Worm (Caenorhabditis elegans) whole organism, L2 larva: ENCODE measurements around the gene M04B2.2.

Experiments used
- C34F6.9 ChIP-seq: fragments of 150-350 bp; optimal IDR thresholded peaks from 2 replicates; lab custom pipeline; 2014; ENCODE audit warnings: missing biosample characterization, missing genetic modification characterization
- F13H6.1 ChIP-seq: sonication (generic microtip); optimal IDR thresholded peaks from 2 replicates; lab custom pipeline; 2016; ENCODE audit warnings: missing genetic modification characterization, missing compliant biosample characterization
- Y55F3AM.14 ChIP-seq: fragments of 200-800 bp; sonication (Bioruptor generic); optimal IDR thresholded peaks from 2 replicates; lab custom pipeline; 2018; ENCODE audit warnings: mild to moderate bottlenecking, missing genetic modification characterization, missing compliant biosample characterization
- ZK546.5 ChIP-seq: sonication (generic microtip); optimal IDR thresholded peaks from 2 replicates; lab custom pipeline; 2017; ENCODE audit warnings: missing biosample characterization, missing genetic modification characterization
- aly-2 ChIP-seq: fragments of 150-350 bp; optimal IDR thresholded peaks from 2 replicates; lab custom pipeline; 2014; ENCODE audit warnings: missing biosample characterization, missing genetic modification characterization
- ama-1 ChIP-seq: fragments of 150-350 bp; optimal IDR thresholded peaks from 2 replicates; lab custom pipeline; 2018; ENCODE audit warnings: inconsistent platforms
- ceh-16 ChIP-seq: fragments of 150-350 bp; optimal IDR thresholded peaks from 2 replicates; lab custom pipeline; 2014; ENCODE audit warnings: missing biosample characterization, missing genetic modification characterization
- ceh-82 ChIP-seq: fragments of 150-350 bp; optimal IDR thresholded peaks from 2 replicates; lab custom pipeline; 2014; ENCODE audit warnings: missing biosample characterization, missing genetic modification characterization
- crh-2 ChIP-seq: sonication (generic microtip); optimal IDR thresholded peaks from 2 replicates; lab custom pipeline; 2017; ENCODE audit warnings: missing biosample characterization, missing genetic modification characterization
- dmd-4 ChIP-seq: sonication (generic microtip); optimal IDR thresholded peaks from 2 replicates; lab custom pipeline; 2017; ENCODE audit warnings: missing biosample characterization, missing genetic modification characterization
- egl-27 ChIP-seq: sonication (generic microtip); optimal IDR thresholded peaks from 3 replicates; lab custom pipeline; 2017; ENCODE audit warnings: missing biosample characterization, missing genetic modification reagents, missing genetic modification characterization
- elt-3 ChIP-seq: sonication (generic microtip); optimal IDR thresholded peaks from 2 replicates; lab custom pipeline; 2017; ENCODE audit warnings: missing biosample characterization, missing genetic modification characterization
- fos-1 ChIP-seq: fragments of 150-350 bp; optimal IDR thresholded peaks from 2 replicates; lab custom pipeline; 2014; ENCODE audit warnings: missing biosample characterization, missing genetic modification characterization
- gmeb-1 ChIP-seq: fragments of 150-350 bp; optimal IDR thresholded peaks from 2 replicates; lab custom pipeline; 2014; ENCODE audit warnings: missing biosample characterization, missing genetic modification characterization
- lin-11 ChIP-seq: fragments of 150-350 bp; sonication (generic microtip); optimal IDR thresholded peaks from 2 replicates; lab custom pipeline; 2014; ENCODE audit warnings: missing biosample characterization, missing genetic modification characterization, inconsistent platforms, mixed read lengths
- lin-13 ChIP-seq: fragments of 150-350 bp; optimal IDR thresholded peaks from 2 replicates; lab custom pipeline; 2014; ENCODE audit warnings: missing biosample characterization, missing genetic modification reagents, missing genetic modification characterization
- lsy-2 ChIP-seq, 2 experiments: fragments of 150-350 bp in 1 of 2; sonication (generic microtip) in 1 of 2; optimal IDR thresholded peaks; 2 replicates each; lab custom pipeline; 2014 to 2017; ENCODE audit warnings: missing biosample characterization in 2 of 2, missing genetic modification characterization in 2 of 2
- mab-5 ChIP-seq: fragments of 150-350 bp; optimal IDR thresholded peaks from 2 replicates; lab custom pipeline; 2014; ENCODE audit warnings: missing biosample characterization, missing genetic modification characterization
- nhr-10 ChIP-seq: sonication (generic microtip); optimal IDR thresholded peaks from 2 replicates; lab custom pipeline; 2017; ENCODE audit warnings: missing biosample characterization, missing genetic modification characterization
- nhr-11 ChIP-seq: fragments of 150-350 bp; optimal IDR thresholded peaks from 2 replicates; lab custom pipeline; 2014; ENCODE audit warnings: missing biosample characterization, missing genetic modification characterization
- nhr-129 ChIP-seq: fragments of 150-350 bp; optimal IDR thresholded peaks from 2 replicates; lab custom pipeline; 2014; ENCODE audit warnings: missing biosample characterization, missing genetic modification characterization
- nhr-21 ChIP-seq: fragments of 150-350 bp; optimal IDR thresholded peaks from 2 replicates; lab custom pipeline; 2014; ENCODE audit warnings: missing biosample characterization, missing genetic modification characterization
- nhr-23 ChIP-seq: fragments of 150-350 bp; optimal IDR thresholded peaks from 2 replicates; lab custom pipeline; 2014; ENCODE audit warnings: missing biosample characterization, missing genetic modification reagents, missing genetic modification characterization
- nhr-25 ChIP-seq: fragments of 150-350 bp; sonication (generic microtip); optimal IDR thresholded peaks from 3 replicates; lab custom pipeline; 2014; ENCODE audit warnings: missing biosample characterization, missing genetic modification characterization
- nhr-6 ChIP-seq: fragments of 150-350 bp; optimal IDR thresholded peaks from 2 replicates; lab custom pipeline; 2014; ENCODE audit warnings: missing biosample characterization, missing genetic modification characterization
- peb-1 ChIP-seq: fragments of 150-350 bp; optimal IDR thresholded peaks from 2 replicates; lab custom pipeline; 2014; ENCODE audit warnings: missing biosample characterization, missing genetic modification characterization
- sem-4 ChIP-seq: fragments of 150-350 bp; optimal IDR thresholded peaks from 2 replicates; lab custom pipeline; 2014; ENCODE audit warnings: missing biosample characterization, missing genetic modification reagents, missing genetic modification characterization
- skn-1 ChIP-seq: sonication (generic microtip); optimal IDR thresholded peaks from 2 replicates; lab custom pipeline; 2017; ENCODE audit warnings: missing biosample characterization, missing genetic modification characterization
- sma-3 ChIP-seq: sonication (generic microtip); optimal IDR thresholded peaks from 2 replicates; lab custom pipeline; 2016; ENCODE audit warnings: missing genetic modification reagents, missing genetic modification characterization, missing compliant biosample characterization
- sma-9 ChIP-seq, 2 experiments: fragments of 150-350 bp in 1 of 2; sonication (generic microtip) in 1 of 2; optimal IDR thresholded peaks; 2 replicates each; lab custom pipeline; 2014 to 2016; ENCODE audit warnings: missing genetic modification characterization in 2 of 2, mild to moderate bottlenecking in 1 of 2, missing biosample characterization in 1 of 2, missing compliant biosample characterization in 1 of 2, missing genetic modification reagents in 1 of 2, moderate library complexity in 1 of 2
- snpc-4 ChIP-seq: fragments of 150-350 bp; optimal IDR thresholded peaks from 2 replicates; lab custom pipeline; 2014; ENCODE audit warnings: missing biosample characterization, missing genetic modification characterization
- unc-55 ChIP-seq: fragments of 150-350 bp; sonication (generic microtip); optimal IDR thresholded peaks from 3 replicates; lab custom pipeline; 2014; ENCODE audit warnings: missing biosample characterization, missing genetic modification reagents, missing genetic modification characterization
- unc-62 ChIP-seq: fragments of 150-350 bp; optimal IDR thresholded peaks from 2 replicates; lab custom pipeline; 2014; ENCODE audit warnings: missing biosample characterization, missing genetic modification reagents, missing genetic modification characterization
- zag-1 ChIP-seq: fragments of 150-350 bp; optimal IDR thresholded peaks from 2 replicates; lab custom pipeline; 2014; ENCODE audit warnings: missing biosample characterization, missing genetic modification characterization
- ztf-1 ChIP-seq: fragments of 200-800 bp; sonication (Bioruptor generic); conservative IDR thresholded peaks from 2 replicates; pipeline ENCODE4 v1.3.6; 2022; ENCODE audit warnings: missing genetic modification characterization, missing compliant biosample characterization
- ztf-11 ChIP-seq: sonication (generic microtip); optimal IDR thresholded peaks from 2 replicates; lab custom pipeline; 2017; ENCODE audit warnings: missing biosample characterization, missing genetic modification characterization
- ztf-4 ChIP-seq: fragments of 150-350 bp; optimal IDR thresholded peaks from 2 replicates; lab custom pipeline; 2014; ENCODE audit warnings: missing biosample characterization, missing genetic modification characterization

The M04B2.2 gene

ce11 chrIV:11527752-11528151 is at the start of gene M04B2.2:
Gene M04B2.2 (plus strand): TSS chrIV:11528052.
- no peak for TF ChIP-seq zag-1
- peak; percentile 8 for TF ChIP-seq unc-55
- TF ChIP-seq ama-1 (lab: Kevin White, UChicago): peak; percentile 42
- peak in 1 of 2 experiments; percentile 7 for TF ChIP-seq lsy-2 (tag; optimal IDR thresholded peaks at IDR 0.05; lab: Kevin White, UChicago)
- TF ChIP-seq nhr-11 (tag; lab: Kevin White, UChicago): no peak

ce11 chrIV:11479095-11479494 is 48.8 kb upstream of the M04B2.2 start, which contains the start of gene catp-8:
Gene catp-8 (minus strand): TSS chrIV:11479251.
- TF ChIP-seq ztf-4 (tag; lab: Kevin White, UChicago) (peak; percentile 8), nhr-10 (tag; lab: Kevin White, UChicago) (no peak), C34F6.9 (tag; lab: Kevin White, UChicago) (no peak), ama-1 (lab: Kevin White, UChicago) (peak; percentile 57)

- TF ChIP-seq aly-2 (tag; lab: Kevin White, UChicago) (no peak), nhr-10 (tag; lab: Kevin White, UChicago) (no peak), elt-3 (tag; lab: Kevin White, UChicago) (no peak), mab-5 (tag; lab: Kevin White, UChicago) (no peak), unc-55 (peak; percentile 71), nhr-21 (peak; percentile 7), ceh-16 (tag; lab: Kevin White, UChicago) (no peak), unc-62 (GFP tag; lab: Kevin White, UChicago) (no peak), nhr-25 (tag; lab: Kevin White, UChicago) (peak; percentile 39), ztf-1 (GFP tag; lab: Robert Waterston, UW) (no peak), lin-11 (tag; lab: Kevin White, UChicago) (no peak), sma-3 (GFP tag; lab: Kevin White, UChicago) (peak; percentile 56), lsy-2 (tag; optimal IDR thresholded peaks at IDR 0.05; lab: Kevin White, UChicago) (peak; percentile 59 to 80), fos-1 (tag; lab: Kevin White, UChicago) (peak; percentile 56), gmeb-1 (tag; lab: Kevin White, UChicago) (peak; percentile 76), snpc-4 (no peak), lin-13 (GFP tag; lab: Kevin White, UChicago) (peak; percentile 47), nhr-129 (peak; percentile 65), ama-1 (lab: Kevin White, UChicago) (peak; percentile 67), C34F6.9 (tag; lab: Kevin White, UChicago) (peak; percentile 94), crh-2 (peak; percentile 82), peb-1 (no peak), sma-9 (GFP tag; optimal IDR thresholded peaks at IDR 0.05; lab: Kevin White, UChicago) (peak; percentile 35), sma-9 (tag; optimal IDR thresholded peaks at IDR 0.05; lab: Kevin White, UChicago) (no peak), ZK546.5 (tag; lab: Kevin White, UChicago) (no peak), ceh-82 (no peak), dmd-4 (tag; lab: Kevin White, UChicago) (no peak), skn-1 (tag; lab: Kevin White, UChicago) (peak; percentile 12), F13H6.1 (tag; lab: Kevin White, UChicago) (peak; percentile 23), sem-4 (tag; lab: Kevin White, UChicago) (peak; percentile 20), egl-27 (tag; lab: Kevin White, UChicago) (no peak), zag-1 (no peak), nhr-11 (tag; lab: Kevin White, UChicago) (no peak), Y55F3AM.14 (no peak), nhr-6 (tag; lab: Kevin White, UChicago) (no peak), nhr-23 (tag; lab: Kevin White, UChicago) (no peak), ztf-11 (tag; lab: Kevin White, UChicago) (no peak), ztf-4 (tag; lab: Kevin White, UChicago) (peak; percentile 48)
- TF ChIP-seq, all 48 proteins: peak for 17
Measured at ce11 chrIV:11480027-11480896, 47.6 kb upstream of the M04B2.2 start, which contains the start of the genes mbf-1 and nse-4. Gene mbf-1 (minus strand): TSS chrIV:11480369. Gene nse-4 (plus strand): TSS chrIV:11480846.
